Worm (Caenorhabditis elegans): Measurements from ENCODE around the gene sre-4.

The sre-4 gene

ce11 chrIV:9822585-9822984, 38.0 kb upstream of the sre-4 start:
- no peak for TF ChIP-seq pros-1 (tag; optimal IDR thresholded peaks at IDR 0.05)
- no peak for TF ChIP-seq lin-11 (tag; optimal IDR thresholded peaks at IDR 0.05)
- TF ChIP-seq C08G9.2 (tag; optimal IDR thresholded peaks at IDR 0.05): peak; percentile 9

DNA sequence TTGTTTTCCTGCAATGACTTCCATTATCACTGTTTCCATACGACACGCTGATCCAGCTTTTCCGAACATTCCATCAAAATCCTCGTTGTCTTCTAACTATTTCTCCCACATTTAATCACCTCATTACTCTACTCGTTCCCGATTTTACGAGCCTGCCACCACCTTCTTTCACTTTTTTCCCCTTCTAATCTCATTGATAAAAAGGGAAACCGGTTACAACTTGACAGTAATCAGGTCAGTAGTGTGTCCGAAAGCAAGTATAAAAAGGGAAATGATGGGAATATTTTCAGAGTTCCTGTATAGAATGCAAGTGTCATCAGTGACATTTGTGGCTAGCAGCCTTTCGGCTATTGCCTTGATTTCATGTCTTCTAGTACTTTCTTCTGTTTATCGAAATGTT, 37.0 kb upstream of the sre-4 start, which contains the start of gene col-123:
Gene col-123, plus strand, starts transcription at position 301 of the 400 bp plus-strand sequence.
- TF ChIP-seq ceh-48 (tag; optimal IDR thresholded peaks at IDR 0.05): no peak
- no peak for TF ChIP-seq pqm-1 (tag; optimal IDR thresholded peaks at IDR 0.05)
- TF ChIP-seq ceh-6 (GFP tag; optimal IDR thresholded peaks at IDR 0.05): no peak
- no peak for TF ChIP-seq tbx-2 (tag; optimal IDR thresholded peaks at IDR 0.05)
- no peak for TF ChIP-seq ama-1 (optimal IDR thresholded peaks at IDR 0.05)
- TF ChIP-seq ztf-16 (tag; optimal IDR thresholded peaks at IDR 0.05): no peak
- no peak for TF ChIP-seq C08G9.2 (tag; optimal IDR thresholded peaks at IDR 0.05)
- TF ChIP-seq unc-55 (GFP tag; optimal IDR thresholded peaks at IDR 0.05): no peak
- no peak for TF ChIP-seq ceh-9 (tag; optimal IDR thresholded peaks at IDR 0.05)
- TF ChIP-seq hlh-15 (tag; optimal IDR thresholded peaks at IDR 0.05): no peak
- TF ChIP-seq ceh-22 (tag; optimal IDR thresholded peaks at IDR 0.05): no peak
- no peak for TF ChIP-seq dmd-4 (tag; optimal IDR thresholded peaks at IDR 0.05; ENCODE audit: borderline replicate concordance)
- no peak for TF ChIP-seq sdc-2 (tag; optimal IDR thresholded peaks at IDR 0.05)
- no peak for TF ChIP-seq Y22D7AL.16 (tag; optimal IDR thresholded peaks at IDR 0.05)

DNA sequence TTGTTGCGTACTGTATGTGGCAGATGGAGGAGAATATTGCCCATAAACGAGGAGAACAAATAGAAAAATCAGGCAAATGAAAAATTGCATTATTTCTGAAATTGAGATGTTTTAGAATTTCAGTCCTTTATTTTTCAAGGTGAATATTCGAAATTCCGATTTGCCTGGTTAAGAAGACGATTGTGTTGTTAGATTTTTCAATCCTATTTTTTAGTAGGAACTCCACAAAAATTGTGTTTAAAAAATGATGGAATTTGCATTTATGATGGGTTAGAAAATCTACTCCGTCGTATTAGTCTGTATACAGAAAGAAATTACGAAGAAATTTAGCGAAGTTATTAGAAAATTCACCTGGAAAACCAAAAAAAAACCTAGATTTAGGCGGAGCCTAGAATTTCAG, 30.8 kb upstream of the sre-4 start, which contains the start of gene egl-20:
Gene egl-20, minus strand, starts transcription at position 101 of the 400 bp plus-strand sequence.
- TF ChIP-seq ceh-6 (GFP tag; optimal IDR thresholded peaks at IDR 0.05) (no peak), mec-3 (tag; optimal IDR thresholded peaks at IDR 0.05; ENCODE audit: borderline replicate concordance) (no peak), lin-11 (tag; optimal IDR thresholded peaks at IDR 0.05) (no peak), unc-42 (tag; optimal IDR thresholded peaks at IDR 0.05) (no peak), lim-6 (tag; optimal IDR thresholded peaks at IDR 0.05) (no peak), sox-4 (tag; optimal IDR thresholded peaks at IDR 0.05) (no peak), hlh-13 (GFP tag; optimal IDR thresholded peaks at IDR 0.05) (no peak)

ce11 chrIV:9811487-9811886, 26.9 kb upstream of the sre-4 start:
- TF ChIP-seq ets-4 (tag; optimal IDR thresholded peaks at IDR 0.05) (no peak), syd-9 (tag; optimal IDR thresholded peaks at IDR 0.05) (no peak), hlh-6 (tag; optimal IDR thresholded peaks at IDR 0.05) (no peak), ceh-22 (tag; optimal IDR thresholded peaks at IDR 0.05) (no peak), ceh-9 (tag; optimal IDR thresholded peaks at IDR 0.05) (no peak), T23F11.4 (GFP tag; optimal IDR thresholded peaks at IDR 0.05) (no peak), ceh-48 (tag; optimal IDR thresholded peaks at IDR 0.05) (no peak), K02D7.2 (tag; optimal IDR thresholded peaks at IDR 0.05) (no peak), ref-2 (tag; optimal IDR thresholded peaks at IDR 0.05) (no peak), lin-11 (tag; optimal IDR thresholded peaks at IDR 0.05) (no peak), nhr-232 (tag; optimal IDR thresholded peaks at IDR 0.05) (no peak), ceh-19 (GFP tag; optimal IDR thresholded peaks at IDR 0.05) (no peak), pros-1 (tag; optimal IDR thresholded peaks at IDR 0.05) (no peak), ama-1 (optimal IDR thresholded peaks at IDR 0.05) (no peak), ceh-2 (tag; optimal IDR thresholded peaks at IDR 0.05) (no peak), pag-3 (tag; optimal IDR thresholded peaks at IDR 0.05; ENCODE audit: borderline replicate concordance) (no peak)

DNA sequence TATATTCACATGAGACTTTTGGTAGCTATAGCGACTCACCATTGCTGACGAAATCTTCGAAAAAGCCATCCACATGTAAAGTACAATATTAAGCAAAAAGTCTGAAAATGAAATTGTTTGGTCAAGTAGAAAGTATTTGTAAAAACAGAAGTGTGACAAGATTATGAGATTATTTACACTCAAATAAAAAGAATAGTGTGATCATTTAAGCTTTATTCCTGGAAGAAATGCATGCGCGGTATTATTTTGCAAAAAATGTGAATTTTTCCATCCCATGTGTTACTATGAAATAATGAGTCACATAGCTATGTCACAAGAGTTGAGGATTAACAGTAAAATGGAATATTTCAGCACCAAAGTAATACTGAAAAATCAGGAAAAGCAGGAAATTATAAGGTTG, 26.0 kb upstream of the sre-4 start, which contains the start of gene dct-15:
Gene dct-15, minus strand, starts transcription at position 101 of the 400 bp plus-strand sequence.
- no peak for TF ChIP-seq unc-42 (tag; optimal IDR thresholded peaks at IDR 0.05)
- no peak for TF ChIP-seq ref-2 (tag; optimal IDR thresholded peaks at IDR 0.05)

- TF ChIP-seq Y22D7AL.16 (tag; optimal IDR thresholded peaks at IDR 0.05): no peak
- peak; percentile 6 for TF ChIP-seq unc-42 (tag; optimal IDR thresholded peaks at IDR 0.05)
Observed at ce11 chrIV:9803544-9803943, 19.0 kb upstream of the sre-4 start.

All from whole organism, late embryonic.